Fruit fly (Drosophila melanogaster) Kc167 (cell line): ENCODE results near the gene ScsbetaA.

ENCODE experiments used
- insv ChIP-seq: fragments of >200 bp; optimal IDR thresholded peaks from 3 replicates; lab custom pipeline; 2018; ENCODE audit warnings: missing external identifiers
- psq ChIP-seq: fragments of >200 bp; optimal IDR thresholded peaks from 2 replicates; lab custom pipeline; 2017; ENCODE audit warnings: missing external identifiers

DNA sequence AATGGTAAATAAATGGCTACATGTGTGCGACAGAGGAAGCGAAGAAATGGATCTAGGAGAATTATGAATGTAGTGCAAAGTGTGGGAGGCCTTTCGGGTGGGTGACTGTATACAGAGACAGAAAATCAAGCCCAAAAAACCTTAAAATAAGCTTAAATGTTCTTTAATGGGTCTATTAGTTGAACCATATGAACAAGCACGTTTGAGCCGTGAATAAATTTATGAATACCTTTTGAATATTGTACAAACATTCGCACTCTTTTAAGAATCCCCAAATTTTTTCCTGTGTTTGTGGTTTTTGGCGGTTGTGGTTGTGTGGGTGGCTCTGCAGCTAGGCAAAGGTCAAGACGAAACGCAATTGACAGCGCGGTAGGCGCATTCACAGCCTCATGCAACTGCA lies 28.1 kb downstream of the ScsbetaA start:
- no peak for TF ChIP-seq psq (lab: Kevin White, UChicago)
- TF ChIP-seq insv (lab: Kevin White, UChicago): no peak
